Worm (Caenorhabditis elegans) whole organism, L1 larva: ENCODE data around the gene C49A9.2.

Experiments
- egl-27 ChIP-seq, 2 experiments: fragments of 150-350 bp in 1 of 2; sonication (generic microtip); optimal IDR thresholded peaks; 3 replicates each; lab custom pipeline; 2017 to 2018; ENCODE audit warnings: missing biosample characterization in 2 of 2, missing genetic modification characterization in 2 of 2, missing genetic modification reagents in 2 of 2
- jun-1 ChIP-seq: fragments of 150-350 bp; optimal IDR thresholded peaks from 2 replicates; lab custom pipeline; 2014; ENCODE audit warnings: missing biosample characterization, missing genetic modification reagents, missing genetic modification characterization
- mab-9 ChIP-seq: fragments of 200-800 bp; sonication (Bioruptor generic); IDR thresholded peaks from 2 replicates; pipeline ENCODE4 v1.3.6; 2022; ENCODE audit warnings: missing genetic modification reagents, missing genetic modification characterization, missing compliant biosample characterization
- mep-1 ChIP-seq: fragments of 150-350 bp; optimal IDR thresholded peaks from 2 replicates; lab custom pipeline; 2014; ENCODE audit warnings: missing biosample characterization, missing genetic modification characterization
- nhr-12 ChIP-seq: sonication (generic microtip); optimal IDR thresholded peaks from 2 replicates; lab custom pipeline; 2017; ENCODE audit warnings: missing biosample characterization, missing genetic modification characterization
- nhr-19 ChIP-seq: fragments of 200-800 bp; sonication (Bioruptor generic); conservative IDR thresholded peaks from 2 replicates; pipeline ENCODE4 v1.3.6; 2022; ENCODE audit warnings: missing genetic modification characterization, missing compliant biosample characterization
- nhr-237 ChIP-seq: fragments of 150-350 bp; optimal IDR thresholded peaks from 2 replicates; lab custom pipeline; 2014; ENCODE audit warnings: missing biosample characterization, missing genetic modification characterization
- nhr-77 ChIP-seq: fragments of 150-350 bp; optimal IDR thresholded peaks from 2 replicates; lab custom pipeline; 2014; ENCODE audit warnings: missing biosample characterization, missing genetic modification characterization
- sup-37 ChIP-seq: fragments of 200-800 bp; sonication (Bioruptor generic); optimal IDR thresholded peaks from 2 replicates; lab custom pipeline; 2018; ENCODE audit warnings: mild to moderate bottlenecking, missing genetic modification characterization, missing compliant biosample characterization

- TF ChIP-seq nhr-12 (no peak), sup-37 (GFP tag; lab: Kevin White, UChicago) (no peak), nhr-19 (GFP tag; lab: Robert Waterston, UW) (no peak), jun-1 (tag; lab: Kevin White, UChicago) (no peak), nhr-77 (tag; lab: Kevin White, UChicago) (no peak), egl-27 (tag; optimal IDR thresholded peaks at IDR 0.05; lab: Kevin White, UChicago) (no peak), mep-1 (tag; lab: Kevin White, UChicago) (no peak), mab-9 (no peak), nhr-237 (tag; lab: Kevin White, UChicago) (no peak)
Measured at ce11 chrIV:6187160-6187559, 38.1 kb upstream of the C49A9.2 start.
